Worm (Caenorhabditis elegans) whole organism, L1 larva: ENCODE measurements around the gene F27E5.7.

Experiments used
- C16A3.4 ChIP-seq: fragments of 150-350 bp; optimal IDR thresholded peaks from 2 replicates; lab custom pipeline; 2014; ENCODE audit warnings: missing biosample characterization, missing genetic modification characterization
- blmp-1 ChIP-seq: fragments of 150-350 bp; optimal IDR thresholded peaks from 2 replicates; lab custom pipeline; 2014; ENCODE audit warnings: missing biosample characterization, missing genetic modification characterization
- ces-1 ChIP-seq: fragments of 150-350 bp; optimal IDR thresholded peaks from 2 replicates; lab custom pipeline; 2014; ENCODE audit warnings: missing biosample characterization, missing genetic modification reagents, missing genetic modification characterization
- elt-2 ChIP-seq: sonication (generic microtip); optimal IDR thresholded peaks from 2 replicates; lab custom pipeline; 2016; ENCODE audit warnings: missing genetic modification characterization, mild to moderate bottlenecking, inconsistent platforms, missing compliant biosample characterization, missing genetic modification reagents
- jun-1 ChIP-seq: fragments of 150-350 bp; optimal IDR thresholded peaks from 2 replicates; lab custom pipeline; 2014; ENCODE audit warnings: missing biosample characterization, missing genetic modification reagents, missing genetic modification characterization
- mep-1 ChIP-seq: fragments of 150-350 bp; optimal IDR thresholded peaks from 2 replicates; lab custom pipeline; 2014; ENCODE audit warnings: missing biosample characterization, missing genetic modification characterization
- nhr-11 ChIP-seq: fragments of 150-350 bp; optimal IDR thresholded peaks from 2 replicates; lab custom pipeline; 2014; ENCODE audit warnings: missing biosample characterization, missing genetic modification characterization
- nhr-12 ChIP-seq: sonication (generic microtip); optimal IDR thresholded peaks from 2 replicates; lab custom pipeline; 2017; ENCODE audit warnings: missing biosample characterization, missing genetic modification characterization
- nhr-84 ChIP-seq: sonication (generic microtip); optimal IDR thresholded peaks from 2 replicates; lab custom pipeline; 2017; ENCODE audit warnings: missing biosample characterization, missing genetic modification characterization
- unc-30 ChIP-seq: sonication (generic microtip); optimal IDR thresholded peaks from 2 replicates; lab custom pipeline; 2017; ENCODE audit warnings: missing biosample characterization, missing genetic modification characterization
- ztf-11 ChIP-seq, 2 experiments: sonication (generic microtip); optimal IDR thresholded peaks; 2 replicates each; lab custom pipeline; 2016 to 2017; ENCODE audit warnings: missing genetic modification characterization in 2 of 2, missing biosample characterization in 1 of 2, missing compliant biosample characterization in 1 of 2

DNA sequence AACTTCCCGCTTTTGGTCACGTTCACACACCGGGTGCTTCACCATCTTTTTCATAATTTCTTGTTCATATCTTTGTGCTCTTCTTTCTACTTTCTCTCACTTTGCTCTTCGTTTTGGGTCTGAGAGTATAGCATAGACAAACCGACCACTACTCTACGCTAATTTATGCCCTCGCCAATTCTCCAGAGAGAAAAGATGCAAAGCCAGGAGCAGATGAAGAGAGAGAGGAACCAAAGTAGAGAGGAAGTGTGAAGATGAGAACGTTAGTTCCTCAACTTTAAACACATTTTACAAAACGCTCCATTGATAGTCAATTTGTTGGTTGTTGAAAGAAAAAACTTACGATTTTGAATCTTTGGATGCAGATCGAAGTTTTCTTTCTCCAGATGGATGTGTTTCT lies 45.2 kb downstream of the F27E5.7 start:
- no peak for TF ChIP-seq ces-1 (GFP tag; lab: Kevin White, UChicago)
- no peak for TF ChIP-seq jun-1 (tag; lab: Kevin White, UChicago)
- no peak for TF ChIP-seq C16A3.4
- TF ChIP-seq unc-30 (tag; lab: Kevin White, UChicago), result no peak
- TF ChIP-seq mep-1 (tag; lab: Kevin White, UChicago), result no peak
- no peak for TF ChIP-seq ztf-11 (tag; optimal IDR thresholded peaks at IDR 0.05; lab: Kevin White, UChicago)
- no peak for TF ChIP-seq nhr-12 (tag; lab: Kevin White, UChicago)
- no peak for TF ChIP-seq nhr-11
- no peak for TF ChIP-seq elt-2
- TF ChIP-seq nhr-84 (tag; lab: Kevin White, UChicago), result no peak
- no peak for TF ChIP-seq blmp-1
